Fruit fly (Drosophila melanogaster) whole organism, embryonic: ENCODE measurements around the gene Mf.

Source experiments
- Abd-B ChIP-seq: fragments of 200-800 bp; sonication (Bioruptor generic); optimal IDR thresholded peaks from 2 replicates; lab custom pipeline; 2018; ENCODE audit warnings: missing biosample characterization, mild to moderate bottlenecking, missing genetic modification characterization, moderate library complexity
- Adf1 ChIP-seq: fragments of 200-800 bp; sonication (Bioruptor generic); IDR thresholded peaks from 2 replicates; pipeline ENCODE4 v1.3.6; 2022; ENCODE audit warnings: missing biosample characterization, missing genetic modification characterization
- Atf-2 ChIP-seq: fragments of 200-800 bp; sonication (Bioruptor generic); optimal IDR thresholded peaks from 2 replicates; lab custom pipeline; 2016; ENCODE audit warnings: missing biosample characterization, missing genetic modification characterization
- B-H1 ChIP-seq: fragments of 200-800 bp; sonication (Bioruptor generic); IDR thresholded peaks from 3 replicates; pipeline ENCODE4 v1.3.6; 2022; ENCODE audit warnings: missing biosample characterization, missing genetic modification characterization
- BEAF-32 ChIP-seq: fragments of 200-800 bp; sonication (Bioruptor generic); optimal IDR thresholded peaks from 3 replicates; lab custom pipeline; 2017; ENCODE audit warnings: missing biosample characterization, missing genetic modification characterization, mild to moderate bottlenecking, moderate library complexity, missing genetic modification reagents
- Bgb ChIP-seq: fragments of 200-800 bp; sonication (Bioruptor generic); IDR thresholded peaks from 2 replicates; pipeline ENCODE4 v1.3.6; 2022; ENCODE audit warnings: missing biosample characterization, missing genetic modification characterization; ENCODE audit not compliant: partially characterized antibody
- Bteb2 ChIP-seq: fragments of 200-800 bp; sonication (Bioruptor generic); optimal IDR thresholded peaks from 2 replicates; lab custom pipeline; 2016; ENCODE audit warnings: missing biosample characterization, missing genetic modification characterization
- CG10267 ChIP-seq: fragments of 200-800 bp; sonication (Bioruptor generic); optimal IDR thresholded peaks from 2 replicates; lab custom pipeline; 2018; ENCODE audit warnings: missing biosample characterization, mild to moderate bottlenecking, missing genetic modification characterization, moderate library complexity
- CG12299 ChIP-seq: fragments of 200-800 bp; sonication (Bioruptor generic); optimal IDR thresholded peaks from 2 replicates; lab custom pipeline; 2018; ENCODE audit warnings: missing biosample characterization, mild to moderate bottlenecking, missing genetic modification characterization
- CG12391 ChIP-seq: fragments of 200-800 bp; sonication (Bioruptor generic); optimal IDR thresholded peaks from 3 replicates; lab custom pipeline; 2018; ENCODE audit warnings: missing biosample characterization, mild to moderate bottlenecking, missing genetic modification characterization, moderate library complexity
- CG12769 ChIP-seq: fragments of 200-800 bp; sonication (Bioruptor generic); optimal IDR thresholded peaks from 2 replicates; lab custom pipeline; 2019; ENCODE audit warnings: missing biosample characterization, mild to moderate bottlenecking, missing genetic modification characterization, moderate library complexity
- CG14014 ChIP-seq: fragments of 200-800 bp; sonication (Bioruptor generic); IDR thresholded peaks from 2 replicates; pipeline ENCODE4 v1.3.6; 2022; ENCODE audit warnings: missing biosample characterization, missing genetic modification characterization
- CG14050 ChIP-seq: fragments of 200-800 bp; sonication (Bioruptor generic); IDR thresholded peaks from 3 replicates; pipeline ENCODE4 v1.3.6; 2022; ENCODE audit warnings: missing biosample characterization, missing genetic modification characterization
- CG16815 ChIP-seq: fragments of 200-800 bp; sonication (Bioruptor generic); optimal IDR thresholded peaks from 3 replicates; lab custom pipeline; 2017; ENCODE audit warnings: missing biosample characterization, mild to moderate bottlenecking, missing genetic modification characterization
- CG17612 ChIP-seq: fragments of 200-800 bp; sonication (Bioruptor generic); IDR thresholded peaks from 2 replicates; pipeline ENCODE4 v1.3.6; 2022; ENCODE audit warnings: missing biosample characterization, missing genetic modification characterization
- CG1792 ChIP-seq: fragments of 200-800 bp; sonication (Bioruptor generic); optimal IDR thresholded peaks from 2 replicates; lab custom pipeline; 2016; ENCODE audit warnings: missing biosample characterization, missing genetic modification characterization
- CG2116 ChIP-seq: fragments of 200-800 bp; sonication (Bioruptor generic); optimal IDR thresholded peaks from 3 replicates; lab custom pipeline; 2018; ENCODE audit warnings: missing biosample characterization, mild to moderate bottlenecking, missing genetic modification characterization
- CG30431 ChIP-seq: fragments of 200-800 bp; sonication (Bioruptor generic); optimal IDR thresholded peaks from 2 replicates; lab custom pipeline; 2017; ENCODE audit warnings: missing biosample characterization, missing genetic modification characterization
- CG4854 ChIP-seq: fragments of 200-800 bp; sonication (Bioruptor generic); optimal IDR thresholded peaks from 2 replicates; lab custom pipeline; 2016; ENCODE audit warnings: missing biosample characterization, missing genetic modification characterization, inconsistent platforms
- CG6272 ChIP-seq: fragments of 200-800 bp; sonication (Bioruptor generic); IDR thresholded peaks from 2 replicates; pipeline ENCODE4 v1.3.6; 2022; ENCODE audit warnings: missing biosample characterization, missing genetic modification characterization
- CG6683 ChIP-seq: fragments of 200-800 bp; sonication (Bioruptor generic); optimal IDR thresholded peaks from 2 replicates; lab custom pipeline; 2017; ENCODE audit warnings: missing biosample characterization, mild to moderate bottlenecking, missing genetic modification characterization, missing genetic modification reagents
- CG7372 ChIP-seq: fragments of 200-800 bp; sonication (Bioruptor generic); IDR thresholded peaks from 2 replicates; pipeline ENCODE4 v1.3.6; 2022; ENCODE audit warnings: missing biosample characterization, missing genetic modification characterization
- CG7963 ChIP-seq: fragments of 200-800 bp; sonication (Bioruptor generic); IDR thresholded peaks from 3 replicates; pipeline ENCODE4 v1.3.6; 2022; ENCODE audit warnings: missing biosample characterization, missing genetic modification characterization; ENCODE audit not compliant: partially characterized antibody
- CkIIα-i1 ChIP-seq: fragments of 200-800 bp; sonication (Bioruptor generic); IDR thresholded peaks from 2 replicates; pipeline ENCODE4 v1.3.6; 2022; ENCODE audit warnings: missing biosample characterization, missing genetic modification characterization
- Deaf1 ChIP-seq: fragments of 200-800 bp; optimal IDR thresholded peaks from 3 replicates; lab custom pipeline; 2019; ENCODE audit warnings: missing biosample characterization, mild to moderate bottlenecking, missing genetic modification characterization, moderate library complexity
- Fer2 ChIP-seq: fragments of 200-800 bp; sonication (Bioruptor generic); optimal IDR thresholded peaks from 2 replicates; lab custom pipeline; 2018; ENCODE audit warnings: missing biosample characterization, mild to moderate bottlenecking, missing genetic modification characterization, moderate library complexity
- Hey ChIP-seq: fragments of 200-800 bp; sonication (Bioruptor generic); optimal IDR thresholded peaks from 3 replicates; lab custom pipeline; 2018; ENCODE audit warnings: missing biosample characterization, mild to moderate bottlenecking, missing genetic modification characterization
- NC2β ChIP-seq: fragments of 200-800 bp; sonication (Bioruptor generic); optimal IDR thresholded peaks from 2 replicates; lab custom pipeline; 2016; ENCODE audit warnings: missing biosample characterization, missing genetic modification characterization
- Rx ChIP-seq: fragments of 200-800 bp; sonication (Bioruptor generic); IDR thresholded peaks from 2 replicates; pipeline ENCODE4 v1.3.6; 2022; ENCODE audit warnings: missing biosample characterization, missing genetic modification characterization
- Scr ChIP-seq: fragments of 200-800 bp; sonication (Bioruptor generic); IDR thresholded peaks from 2 replicates; pipeline ENCODE4 v1.3.6; 2022; ENCODE audit warnings: missing biosample characterization, missing genetic modification characterization; ENCODE audit not compliant: partially characterized antibody
- Sox100B ChIP-seq: fragments of 200-800 bp; sonication (Bioruptor generic); optimal IDR thresholded peaks from 3 replicates; lab custom pipeline; 2018; ENCODE audit warnings: missing biosample characterization, mild to moderate bottlenecking, missing genetic modification characterization
- cas ChIP-seq: fragments of 200-800 bp; sonication (Bioruptor generic); IDR thresholded peaks from 2 replicates; pipeline ENCODE4 v1.3.6; 2022; ENCODE audit warnings: missing biosample characterization, missing genetic modification characterization
- crol ChIP-seq: fragments of 200-800 bp; sonication (Bioruptor generic); IDR thresholded peaks from 2 replicates; pipeline ENCODE4 v1.3.6; 2022; ENCODE audit warnings: missing biosample characterization, missing genetic modification characterization
- dmrt99B ChIP-seq: fragments of 200-800 bp; sonication (Bioruptor generic); optimal IDR thresholded peaks from 2 replicates; lab custom pipeline; 2018; ENCODE audit warnings: missing biosample characterization, mild to moderate bottlenecking, missing genetic modification characterization, moderate library complexity
- ewg ChIP-seq: fragments of 200-800 bp; sonication (Bioruptor generic); optimal IDR thresholded peaks from 3 replicates; lab custom pipeline; 2017; ENCODE audit warnings: mild to moderate bottlenecking, missing biosample characterization, missing genetic modification reagents, missing genetic modification characterization
- fu2 ChIP-seq: fragments of 200-800 bp; sonication (Bioruptor generic); optimal IDR thresholded peaks from 2 replicates; lab custom pipeline; 2016; ENCODE audit warnings: missing biosample characterization, missing genetic modification characterization
- ind ChIP-seq: fragments of 200-800 bp; sonication (Bioruptor generic); optimal IDR thresholded peaks from 3 replicates; lab custom pipeline; 2016; ENCODE audit warnings: missing biosample characterization, missing genetic modification characterization
- kah ChIP-seq: fragments of 200-800 bp; sonication (Bioruptor generic); optimal IDR thresholded peaks from 2 replicates; lab custom pipeline; 2018; ENCODE audit warnings: missing biosample characterization, mild to moderate bottlenecking, missing genetic modification characterization
- nmo ChIP-seq: fragments of 200-800 bp; sonication (Bioruptor generic); optimal IDR thresholded peaks from 2 replicates; lab custom pipeline; 2018; ENCODE audit warnings: missing biosample characterization, mild to moderate bottlenecking, missing genetic modification characterization, moderate library complexity
- nom ChIP-seq: fragments of 200-800 bp; sonication (Bioruptor generic); optimal IDR thresholded peaks from 2 replicates; lab custom pipeline; 2017; ENCODE audit warnings: missing biosample characterization, missing genetic modification characterization, mild to moderate bottlenecking, moderate library complexity, missing genetic modification reagents
- pan ChIP-seq, 4 experiments: fragments of >200 bp in 3 of 4; fragments of 200-800 bp in 1 of 4; sonication (Bioruptor generic) in 1 of 4; optimal IDR thresholded peaks in 3 of 4; IDR thresholded peaks in 1 of 4; 2 replicates each; pipeline versions ENCODE4 v1.3.6 to Lab custom; 2017 to 2022; ENCODE audit warnings: missing biosample characterization in 2 of 4, missing genetic modification characterization in 2 of 4, mixed read lengths in 1 of 4
- pfk ChIP-seq: fragments of 200-800 bp; sonication (Bioruptor generic); optimal IDR thresholded peaks from 2 replicates; lab custom pipeline; 2018; ENCODE audit warnings: missing biosample characterization, mild to moderate bottlenecking, missing genetic modification characterization, moderate library complexity
- prd ChIP-seq, 3 experiments: fragments of >200 bp in 2 of 3; fragments of 200-800 bp in 1 of 3; sonication (Bioruptor generic) in 1 of 3; optimal IDR thresholded peaks in 2 of 3; IDR thresholded peaks in 1 of 3; 2 replicates in 2 of 3; 3 replicates in 1 of 3; pipeline versions ENCODE4 v1.3.6 to Lab custom; 2017 to 2022; ENCODE audit warnings: missing biosample characterization in 1 of 3, missing genetic modification characterization in 1 of 3
- sc ChIP-seq, 3 experiments: fragments of >200 bp in 2 of 3; fragments of 200-800 bp in 1 of 3; sonication (Bioruptor generic) in 1 of 3; optimal IDR thresholded peaks; 2 replicates in 2 of 3; 3 replicates in 1 of 3; lab custom pipeline; 2017; ENCODE audit warnings: mild to moderate bottlenecking in 1 of 3, missing biosample characterization in 1 of 3, missing genetic modification characterization in 1 of 3, missing genetic modification reagents in 1 of 3
- sisA ChIP-seq: fragments of 200-800 bp; sonication (Bioruptor generic); IDR thresholded peaks from 2 replicates; pipeline ENCODE4 v1.3.6; 2022; ENCODE audit warnings: missing biosample characterization, missing genetic modification characterization
- unpg ChIP-seq: fragments of 200-800 bp; sonication (Bioruptor generic); optimal IDR thresholded peaks from 3 replicates; lab custom pipeline; 2018; ENCODE audit warnings: missing biosample characterization, mild to moderate bottlenecking, missing genetic modification characterization, moderate library complexity
- wek ChIP-seq: fragments of 200-800 bp; sonication (Bioruptor generic); optimal IDR thresholded peaks from 3 replicates; lab custom pipeline; 2018; ENCODE audit warnings: missing biosample characterization, mild to moderate bottlenecking, missing genetic modification characterization, moderate library complexity

The Mf gene

dm6 chr3R:15128646-15129429 lies 52.5 kb downstream of the Mf start (continued):
- TF ChIP-seq CG10267 (tag; lab: Kevin White, UChicago): peak; percentile 13
- no peak for TF ChIP-seq prd (optimal IDR thresholded peaks at IDR 0.05; lab: Kevin White, UChicago)
- no peak; the same call in 2 of the 3 replicates for TF ChIP-seq prd (GFP tag; IDR thresholded peaks at IDR 0.05; lab: Robert Waterston, UW)
- TF ChIP-seq NC2β: no peak
- peak; percentile 38; the same call in 1 of the 2 replicates for TF ChIP-seq Adf1 (GFP tag; lab: Robert Waterston, UW)
- TF ChIP-seq crol (GFP tag; lab: Robert Waterston, UW): peak; percentile 91
- no peak for TF ChIP-seq nom
- TF ChIP-seq CG14050 (GFP tag; lab: Robert Waterston, UW): no peak
- TF ChIP-seq unpg (GFP tag; lab: Kevin White, UChicago): peak; percentile 24
- TF ChIP-seq Bteb2 (GFP tag; lab: Kevin White, UChicago): no peak
- TF ChIP-seq wek (GFP tag; lab: Kevin White, UChicago): no peak
- TF ChIP-seq CG6272: no peak
- no peak for TF ChIP-seq CG12299 (tag; lab: Kevin White, UChicago)
- TF ChIP-seq pfk (GFP tag; lab: Kevin White, UChicago): no peak
- TF ChIP-seq Scr (GFP tag; lab: Robert Waterston, UW): no peak
- peak; percentile 61 for TF ChIP-seq Sox100B (GFP tag; lab: Kevin White, UChicago)
- TF ChIP-seq CG1792 (GFP tag; lab: Kevin White, UChicago): no peak
- TF ChIP-seq Hey (tag; lab: Kevin White, UChicago): no peak
- no peak for TF ChIP-seq kah
- peak; percentile 61 for TF ChIP-seq dmrt99B
- TF ChIP-seq CG4854: no peak
- no peak for TF ChIP-seq CG17612 (GFP tag; lab: Robert Waterston, UW)
- no peak for TF ChIP-seq fu2
- TF ChIP-seq sc (optimal IDR thresholded peaks at IDR 0.05; lab: Kevin White, UChicago): no peak
- no peak for TF ChIP-seq sc (GFP tag; optimal IDR thresholded peaks at IDR 0.05; lab: Kevin White, UChicago)
- TF ChIP-seq CkIIα-i1 (GFP tag; lab: Robert Waterston, UW): no peak
- no peak; the same call in 1 of the 2 replicates for TF ChIP-seq Bgb (GFP tag; lab: Robert Waterston, UW)
- TF ChIP-seq CG7372 (GFP tag; lab: Robert Waterston, UW): no peak
- no peak for TF ChIP-seq CG2116 (GFP tag; lab: Kevin White, UChicago)
- TF ChIP-seq CG12769 (tag; lab: Kevin White, UChicago): peak; percentile 51
- TF ChIP-seq cas: no peak
- no peak for TF ChIP-seq Fer2 (tag; lab: Kevin White, UChicago)
- no peak for TF ChIP-seq sisA (GFP tag; lab: Robert Waterston, UW)
- TF ChIP-seq ind (GFP tag; lab: Kevin White, UChicago): peak; percentile 27
- no peak for TF ChIP-seq Deaf1 (tag; lab: Kevin White, UChicago)
- no peak for TF ChIP-seq pan (optimal IDR thresholded peaks at IDR 0.05; lab: Kevin White, UChicago)
- no peak for TF ChIP-seq pan (GFP tag; optimal IDR thresholded peaks at IDR 0.05 in 1 of 2, IDR thresholded peaks at IDR 0.05 in 1 of 2)
- TF ChIP-seq CG12391 (tag; lab: Kevin White, UChicago): peak; percentile 37
- no peak for TF ChIP-seq B-H1 (GFP tag; lab: Robert Waterston, UW)
- TF ChIP-seq Abd-B (GFP tag; lab: Kevin White, UChicago): peak; percentile 40
- TF ChIP-seq CG14014 (GFP tag; lab: Robert Waterston, UW): no peak
- TF ChIP-seq CG6683 (GFP tag; lab: Kevin White, UChicago): no peak
- peak; percentile 52 for TF ChIP-seq nmo
- no peak for TF ChIP-seq Atf-2 (GFP tag; lab: Kevin White, UChicago)
- TF ChIP-seq Rx (GFP tag; lab: Robert Waterston, UW): no peak
- TF ChIP-seq BEAF-32 (GFP tag; lab: Kevin White, UChicago): no peak
- TF ChIP-seq ewg (GFP tag; lab: Kevin White, UChicago): peak; percentile 13
- no peak for TF ChIP-seq CG16815 (GFP tag; lab: Kevin White, UChicago)
- TF ChIP-seq CG7963 (GFP tag; lab: Robert Waterston, UW): no peak
- TF ChIP-seq CG30431: peak; percentile 4
